Fruit fly (Drosophila melanogaster): ENCODE results near the gene Jon74E.

The Jon74E gene

dm6 chr3L:17590455-17591216, 41.7 kb upstream of the Jon74E start (continued):
- TF ChIP-seq ham (GFP tag; IDR thresholded peaks at IDR 0.05) (no peak), Six4 (GFP tag; optimal IDR thresholded peaks at IDR 0.05) (no peak), Ets65A (GFP tag) (peak; percentile 76), Lpt (GFP tag; optimal IDR thresholded peaks at IDR 0.05) (no peak), CG2875 (GFP tag; optimal IDR thresholded peaks at IDR 0.05) (no peak), CG14965 (GFP tag; optimal IDR thresholded peaks at IDR 0.05; ENCODE audit: borderline replicate concordance) (no peak), Dll (GFP tag; IDR thresholded peaks at IDR 0.05; ENCODE audit: partially characterized antibody) (peak; percentile 46; the same call in 1 of the 4 replicates), Adf1 (GFP tag; IDR thresholded peaks at IDR 0.05) (peak; percentile 56), Abd-B (GFP tag; optimal IDR thresholded peaks at IDR 0.05) (no peak), CG10321 (GFP tag; IDR thresholded peaks at IDR 0.05) (0 out of 2 replicates have a peak, but pooled peaks have one; percentile 28), hb (GFP tag; IDR thresholded peaks at IDR 0.05; ENCODE audit: partially characterized antibody) (no peak), CG11085 (GFP tag; IDR thresholded peaks at IDR 0.05) (no peak), CG7745 (tag; optimal IDR thresholded peaks at IDR 0.05) (no peak), bigmax (GFP tag; optimal IDR thresholded peaks at IDR 0.05) (no peak), da (GFP tag; optimal IDR thresholded peaks at IDR 0.05) (no peak), pfk (GFP tag; optimal IDR thresholded peaks at IDR 0.05) (no peak), Spps (tag; optimal IDR thresholded peaks at IDR 0.05) (no peak), CG31224 (GFP tag; IDR thresholded peaks at IDR 0.05) (no peak), sd (tag; optimal IDR thresholded peaks at IDR 0.05) (peak; percentile 96), CG14441 (GFP tag; IDR thresholded peaks at IDR 0.05) (no peak), org-1 (GFP tag; optimal IDR thresholded peaks at IDR 0.05) (no peak), sima (GFP tag; optimal IDR thresholded peaks at IDR 0.05) (no peak), fd64A (GFP tag; optimal IDR thresholded peaks at IDR 0.05) (peak; percentile 40), CG7786 (GFP tag; optimal IDR thresholded peaks at IDR 0.05) (no peak), pita (GFP tag; optimal IDR thresholded peaks at IDR 0.05) (no peak), gcm (GFP tag; optimal IDR thresholded peaks at IDR 0.05) (peak; percentile 35), so (GFP tag; IDR thresholded peaks at IDR 0.05) (peak; percentile 58; the same call in 1 of the 3 replicates), bowl (GFP tag; IDR thresholded peaks at IDR 0.05) (peak; percentile 6; the same call in 1 of the 2 replicates), D (optimal IDR thresholded peaks at IDR 0.05) (no peak), D (GFP tag; optimal IDR thresholded peaks at IDR 0.05) (no peak), CG6854 (GFP tag; optimal IDR thresholded peaks at IDR 0.05) (no peak), h (optimal IDR thresholded peaks at IDR 0.05) (no peak), CG17568 (GFP tag; optimal IDR thresholded peaks at IDR 0.05) (no peak), Dref (GFP tag; IDR thresholded peaks at IDR 0.05) (no peak), CG9932 (GFP tag; IDR thresholded peaks at IDR 0.05) (no peak), Ravus (GFP tag; IDR thresholded peaks at IDR 0.05) (no peak), CG11504 (tag; optimal IDR thresholded peaks at IDR 0.05) (peak; percentile 35), CoRest (tag; optimal IDR thresholded peaks at IDR 0.05) (no peak), scrt (GFP tag; optimal IDR thresholded peaks at IDR 0.05) (no peak), Antp (GFP tag; optimal IDR thresholded peaks at IDR 0.05) (no peak), Bteb2 (GFP tag; optimal IDR thresholded peaks at IDR 0.05) (no peak), CG10462 (GFP tag; optimal IDR thresholded peaks at IDR 0.05) (no peak), CG6813 (GFP tag; optimal IDR thresholded peaks at IDR 0.05) (no peak), CG9797 (GFP tag; optimal IDR thresholded peaks at IDR 0.05) (no peak), NK7.1 (GFP tag; optimal IDR thresholded peaks at IDR 0.05) (no peak), vvl (GFP tag; IDR thresholded peaks at IDR 0.05) (peak; percentile 40; the same call in 1 of the 2 replicates), shn (GFP tag; optimal IDR thresholded peaks at IDR 0.05) (no peak), Fer3 (tag; optimal IDR thresholded peaks at IDR 0.05) (no peak), Ets97D (GFP tag; optimal IDR thresholded peaks at IDR 0.05) (no peak), Hand (GFP tag; optimal IDR thresholded peaks at IDR 0.05) (no peak), CG12155 (GFP tag; optimal IDR thresholded peaks at IDR 0.05) (peak; percentile 37)
